Fruit fly (Drosophila melanogaster) whole organism, pupa: ENCODE results near the gene Hsp67Ba.

ENCODE experiments used
- CG10348 ChIP-seq: fragments of 200-800 bp; sonication (Bioruptor generic); IDR thresholded peaks from 2 replicates; pipeline ENCODE4 v1.3.6; 2022; ENCODE audit warnings: missing biosample characterization, missing genetic modification characterization
- CG14655 ChIP-seq: fragments of 200-800 bp; sonication (Bioruptor generic); optimal IDR thresholded peaks from 3 replicates; lab custom pipeline; 2017; ENCODE audit warnings: mild to moderate bottlenecking, missing biosample characterization, missing genetic modification reagents, missing genetic modification characterization
- CG17806 ChIP-seq: fragments of 200-800 bp; sonication (Bioruptor generic); optimal IDR thresholded peaks from 2 replicates; lab custom pipeline; 2018; ENCODE audit warnings: missing biosample characterization, mild to moderate bottlenecking, missing genetic modification characterization, moderate library complexity
- CG32121 ChIP-seq: fragments of 200-800 bp; sonication (Bioruptor generic); IDR thresholded peaks from 2 replicates; pipeline ENCODE4 v1.3.6; 2022; ENCODE audit warnings: missing biosample characterization, missing genetic modification characterization
- CG34367 ChIP-seq: fragments of 200-800 bp; sonication (Bioruptor generic); optimal IDR thresholded peaks from 2 replicates; lab custom pipeline; 2018; ENCODE audit warnings: missing biosample characterization, mild to moderate bottlenecking, missing genetic modification characterization
- CG8159 ChIP-seq: fragments of 200-800 bp; sonication (Bioruptor generic); optimal IDR thresholded peaks from 3 replicates; lab custom pipeline; 2018; ENCODE audit warnings: missing biosample characterization, mild to moderate bottlenecking, missing genetic modification characterization, moderate library complexity
- CG8301 ChIP-seq: fragments of 200-800 bp; sonication (Bioruptor generic); optimal IDR thresholded peaks from 2 replicates; lab custom pipeline; 2018; ENCODE audit warnings: missing biosample characterization, mild to moderate bottlenecking, missing genetic modification characterization
- D1 ChIP-seq: fragments of 200-800 bp; sonication (Bioruptor generic); optimal IDR thresholded peaks from 2 replicates; lab custom pipeline; 2018; ENCODE audit warnings: missing biosample characterization, mild to moderate bottlenecking, missing genetic modification characterization, moderate library complexity
- EcR ChIP-seq: fragments of 200-800 bp; sonication (Bioruptor generic); optimal IDR thresholded peaks from 3 replicates; lab custom pipeline; 2019; ENCODE audit warnings: missing biosample characterization, missing genetic modification characterization, mild to moderate bottlenecking, moderate library complexity, missing genetic modification reagents
- Snoo ChIP-seq: fragments of 200-800 bp; sonication (Bioruptor generic); optimal IDR thresholded peaks from 3 replicates; lab custom pipeline; 2017; ENCODE audit warnings: missing biosample characterization, mild to moderate bottlenecking, missing genetic modification characterization, inconsistent platforms
- rn ChIP-seq: fragments of 200-800 bp; sonication (Bioruptor generic); IDR thresholded peaks from 2 replicates; pipeline ENCODE4 v1.3.6; 2022; ENCODE audit warnings: missing biosample characterization, missing genetic modification characterization

DNA sequence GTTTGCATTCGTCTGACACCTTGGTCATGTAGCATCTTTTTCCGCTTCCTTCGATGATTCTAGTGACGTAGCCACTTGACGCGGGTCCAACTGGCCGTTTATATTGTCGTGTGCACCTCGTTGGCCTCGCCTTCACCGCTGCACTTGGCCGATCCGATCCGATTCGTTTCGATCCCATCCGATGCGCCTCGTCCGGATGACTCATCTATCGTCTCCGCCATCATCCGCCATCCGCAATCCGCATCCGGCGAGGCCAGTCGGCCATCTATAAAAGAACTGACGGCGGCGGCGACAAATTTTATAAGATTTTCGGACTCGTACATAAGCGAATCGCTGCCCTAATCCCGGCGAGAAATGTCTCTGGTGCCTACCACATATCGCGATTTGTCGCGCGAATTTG lies 4.2 kb downstream of the Hsp67Ba start, which contains the start of gene CG4461:
- TF ChIP-seq EcR (GFP tag; lab: Kevin White, UChicago) (no peak), CG10348 (GFP tag; lab: Robert Waterston, UW) (no peak), rn (no peak), D1 (no peak), Snoo (tag; lab: Kevin White, UChicago) (no peak), CG8159 (tag; lab: Kevin White, UChicago) (no peak), CG34367 (tag; lab: Kevin White, UChicago) (no peak), CG17806 (tag; lab: Kevin White, UChicago) (no peak), CG8301 (tag; lab: Kevin White, UChicago) (no peak), CG14655 (no peak), CG32121 (GFP tag; lab: Robert Waterston, UW) (no peak)
